Fruit fly (Drosophila melanogaster): ENCODE results near the gene Klp67A.

- TF ChIP-seq Dll (optimal IDR thresholded peaks at IDR 0.05) (no peak), psq (optimal IDR thresholded peaks at IDR 0.05) (no peak), CG8478 (optimal IDR thresholded peaks at IDR 0.05) (no peak)
These were observed 33.0 kb upstream of the Klp67A start for dm6 chr3L:9399855-9400254.

All from whole organism.